Fruit fly (Drosophila melanogaster) whole organism, prepupa: ENCODE measurements around the gene Gas8.

Experiments used
- Blimp-1 ChIP-seq: fragments of 200-800 bp; sonication (Bioruptor generic); optimal IDR thresholded peaks from 3 replicates; lab custom pipeline; 2017; ENCODE audit warnings: missing biosample characterization, missing genetic modification characterization, mild to moderate bottlenecking, moderate library complexity, missing genetic modification reagents
- CG10631 ChIP-seq: fragments of 200-800 bp; sonication (Bioruptor generic); optimal IDR thresholded peaks from 2 replicates; lab custom pipeline; 2016; ENCODE audit warnings: missing biosample characterization, missing genetic modification characterization
- CG10669 ChIP-seq: fragments of 200-800 bp; sonication (Bioruptor generic); optimal IDR thresholded peaks from 3 replicates; lab custom pipeline; 2018; ENCODE audit warnings: missing biosample characterization, mild to moderate bottlenecking, missing genetic modification characterization, moderate library complexity
- CG11294 ChIP-seq: fragments of 200-800 bp; sonication (Bioruptor generic); IDR thresholded peaks from 2 replicates; pipeline ENCODE4 v1.3.6; 2022; ENCODE audit warnings: missing biosample characterization, missing genetic modification characterization
- CG11762 ChIP-seq: fragments of 200-800 bp; sonication (Bioruptor generic); optimal IDR thresholded peaks from 3 replicates; lab custom pipeline; 2016; ENCODE audit warnings: missing biosample characterization, missing genetic modification characterization; ENCODE audit not compliant: insufficient read depth
- CG11902 ChIP-seq: fragments of 200-800 bp; sonication (Bioruptor generic); optimal IDR thresholded peaks from 3 replicates; lab custom pipeline; 2016; ENCODE audit warnings: missing biosample characterization, missing genetic modification characterization
- CG15336 ChIP-seq: fragments of 200-800 bp; sonication (Bioruptor generic); IDR thresholded peaks from 2 replicates; pipeline ENCODE4 v1.3.6; 2022; ENCODE audit warnings: missing biosample characterization, missing genetic modification characterization
- CG1621 ChIP-seq: fragments of 200-800 bp; sonication (Bioruptor generic); optimal IDR thresholded peaks from 3 replicates; lab custom pipeline; 2018; ENCODE audit warnings: missing biosample characterization, mild to moderate bottlenecking, missing genetic modification characterization
- CG16779 ChIP-seq: fragments of 200-800 bp; sonication (Bioruptor generic); optimal IDR thresholded peaks from 3 replicates; lab custom pipeline; 2017; ENCODE audit warnings: missing biosample characterization, mild to moderate bottlenecking, missing genetic modification characterization
- CG31627 ChIP-seq: fragments of 200-800 bp; sonication (Bioruptor generic); optimal IDR thresholded peaks from 3 replicates; lab custom pipeline; 2016; ENCODE audit warnings: missing biosample characterization, missing genetic modification characterization
- CG32006 ChIP-seq: fragments of 200-800 bp; sonication (Bioruptor generic); optimal IDR thresholded peaks from 3 replicates; lab custom pipeline; 2017; ENCODE audit warnings: missing biosample characterization, mild to moderate bottlenecking, missing genetic modification characterization
- CG34406 ChIP-seq: fragments of 200-800 bp; sonication (Bioruptor generic); optimal IDR thresholded peaks from 3 replicates; lab custom pipeline; 2016; ENCODE audit warnings: missing biosample characterization, missing genetic modification characterization
- CG4318 ChIP-seq: fragments of 200-800 bp; sonication (Bioruptor generic); optimal IDR thresholded peaks from 3 replicates; lab custom pipeline; 2017; ENCODE audit warnings: missing biosample characterization, mild to moderate bottlenecking, missing genetic modification characterization
- CG6163 ChIP-seq: fragments of 200-800 bp; sonication (Bioruptor generic); IDR thresholded peaks from 3 replicates; pipeline ENCODE4 v1.3.6; 2022; ENCODE audit warnings: missing biosample characterization, missing genetic modification characterization
- CG6276 ChIP-seq: fragments of 200-800 bp; sonication (Bioruptor generic); optimal IDR thresholded peaks from 2 replicates; lab custom pipeline; 2017; ENCODE audit warnings: missing biosample characterization, mild to moderate bottlenecking, missing genetic modification characterization
- CG6792 ChIP-seq: fragments of 200-800 bp; sonication (Bioruptor generic); optimal IDR thresholded peaks from 3 replicates; lab custom pipeline; 2016; ENCODE audit warnings: missing biosample characterization, missing genetic modification characterization
- CG6808 ChIP-seq: fragments of 200-800 bp; sonication (Bioruptor generic); optimal IDR thresholded peaks from 3 replicates; lab custom pipeline; 2017; ENCODE audit warnings: missing biosample characterization, missing genetic modification characterization, mild to moderate bottlenecking, moderate library complexity, missing genetic modification reagents
- CG6854 ChIP-seq: fragments of 200-800 bp; sonication (Bioruptor generic); optimal IDR thresholded peaks from 2 replicates; lab custom pipeline; 2017; ENCODE audit warnings: missing biosample characterization, mild to moderate bottlenecking, missing genetic modification characterization
- CG7368 ChIP-seq: fragments of 200-800 bp; sonication (Bioruptor generic); optimal IDR thresholded peaks from 3 replicates; lab custom pipeline; 2016; ENCODE audit warnings: missing biosample characterization, missing genetic modification characterization
- CG8119 ChIP-seq: fragments of 200-800 bp; sonication (Bioruptor generic); IDR thresholded peaks from 3 replicates; pipeline ENCODE4 v1.3.6; 2022; ENCODE audit warnings: missing biosample characterization, missing genetic modification characterization
- CG8632 ChIP-seq: fragments of 200-800 bp; sonication (Bioruptor generic); optimal IDR thresholded peaks from 3 replicates; lab custom pipeline; 2016; ENCODE audit warnings: missing biosample characterization, missing genetic modification characterization
- CG9139 ChIP-seq: fragments of 200-800 bp; sonication (Bioruptor generic); optimal IDR thresholded peaks from 3 replicates; lab custom pipeline; 2017; ENCODE audit warnings: missing biosample characterization, mild to moderate bottlenecking, missing genetic modification characterization
- Eip75B ChIP-seq: fragments of 200-800 bp; sonication (Bioruptor generic); optimal IDR thresholded peaks from 3 replicates; lab custom pipeline; 2016; ENCODE audit warnings: missing biosample characterization, missing genetic modification characterization
- Eip78C ChIP-seq: fragments of 200-800 bp; sonication (Bioruptor generic); peaks from one replicate; lab custom pipeline; 2016; ENCODE audit warnings: missing biosample characterization, missing genetic modification characterization
- Ets21C ChIP-seq: fragments of 200-800 bp; sonication (Bioruptor generic); optimal IDR thresholded peaks from 3 replicates; lab custom pipeline; 2016; ENCODE audit warnings: missing biosample characterization, missing genetic modification characterization
- Ets96B ChIP-seq: fragments of 200-800 bp; optimal IDR thresholded peaks from 2 replicates; lab custom pipeline; 2019; ENCODE audit warnings: missing biosample characterization, mild to moderate bottlenecking, missing genetic modification characterization, moderate library complexity
- Hr39 ChIP-seq: fragments of 200-800 bp; sonication (Bioruptor generic); optimal IDR thresholded peaks from 2 replicates; lab custom pipeline; 2016; ENCODE audit warnings: missing biosample characterization, missing genetic modification characterization
- Hr4 ChIP-seq: fragments of 200-800 bp; sonication (Bioruptor generic); optimal IDR thresholded peaks from 3 replicates; lab custom pipeline; 2016; ENCODE audit warnings: missing biosample characterization, missing genetic modification characterization
- OdsH ChIP-seq: fragments of 200-800 bp; sonication (Bioruptor generic); optimal IDR thresholded peaks from 3 replicates; lab custom pipeline; 2016; ENCODE audit warnings: missing biosample characterization, missing genetic modification characterization
- Smox ChIP-seq: fragments of 200-800 bp; sonication (Bioruptor generic); optimal IDR thresholded peaks from 3 replicates; lab custom pipeline; 2016; ENCODE audit warnings: missing biosample characterization, missing genetic modification characterization
- Sox102F ChIP-seq: fragments of 200-800 bp; sonication (Bioruptor generic); optimal IDR thresholded peaks from 2 replicates; lab custom pipeline; 2016; ENCODE audit warnings: missing biosample characterization, mild to moderate bottlenecking, missing genetic modification characterization
- Sox14 ChIP-seq: fragments of 200-800 bp; sonication (Bioruptor generic); optimal IDR thresholded peaks from 3 replicates; lab custom pipeline; 2016; ENCODE audit warnings: missing biosample characterization, missing genetic modification characterization
- cyc ChIP-seq: fragments of 200-800 bp; sonication (Bioruptor generic); optimal IDR thresholded peaks from 3 replicates; lab custom pipeline; 2016; ENCODE audit warnings: missing biosample characterization, missing genetic modification characterization
- dac ChIP-seq: fragments of 200-800 bp; sonication (Bioruptor generic); optimal IDR thresholded peaks from 2 replicates; lab custom pipeline; 2017; ENCODE audit warnings: missing biosample characterization, mild to moderate bottlenecking, missing genetic modification characterization
- eg ChIP-seq: fragments of 200-800 bp; sonication (Bioruptor generic); IDR thresholded peaks from 3 replicates; pipeline ENCODE4 v1.3.6; 2022; ENCODE audit warnings: missing biosample characterization, missing genetic modification characterization
- esn ChIP-seq: fragments of 200-800 bp; sonication (Bioruptor generic); optimal IDR thresholded peaks from 2 replicates; lab custom pipeline; 2016; ENCODE audit warnings: missing biosample characterization, mild to moderate bottlenecking, missing genetic modification characterization, moderate library complexity
- fd59A ChIP-seq: fragments of 200-800 bp; sonication (Bioruptor generic); optimal IDR thresholded peaks from 2 replicates; lab custom pipeline; 2017; ENCODE audit warnings: missing biosample characterization, mild to moderate bottlenecking, missing genetic modification characterization, missing genetic modification reagents
- fd85E ChIP-seq: fragments of 200-800 bp; sonication (Bioruptor generic); optimal IDR thresholded peaks from 3 replicates; lab custom pipeline; 2016; ENCODE audit warnings: missing biosample characterization, missing genetic modification characterization
- fkh ChIP-seq: fragments of 200-800 bp; sonication (Bioruptor generic); optimal IDR thresholded peaks from 3 replicates; lab custom pipeline; 2017; ENCODE audit warnings: missing biosample characterization, mild to moderate bottlenecking, missing genetic modification characterization, moderate library complexity
- net ChIP-seq: fragments of 200-800 bp; sonication (Bioruptor generic); optimal IDR thresholded peaks from 3 replicates; lab custom pipeline; 2016; ENCODE audit warnings: missing biosample characterization, missing genetic modification characterization
- salr ChIP-seq, 2 experiments: fragments of 200-800 bp; sonication (Bioruptor generic); optimal IDR thresholded peaks; 3 replicates each; lab custom pipeline; 2016 to 2018; ENCODE audit warnings: missing biosample characterization in 2 of 2, missing genetic modification characterization in 2 of 2, mild to moderate bottlenecking in 1 of 2
- spab ChIP-seq: fragments of 200-800 bp; sonication (Bioruptor generic); optimal IDR thresholded peaks from 2 replicates; lab custom pipeline; 2017; ENCODE audit warnings: missing biosample characterization, mild to moderate bottlenecking, missing genetic modification characterization, missing genetic modification reagents
- svp ChIP-seq: fragments of 200-800 bp; sonication (Bioruptor generic); peaks from one replicate; lab custom pipeline; 2016; ENCODE audit warnings: missing biosample characterization, missing genetic modification characterization
- vri ChIP-seq: fragments of 200-800 bp; sonication (Bioruptor generic); optimal IDR thresholded peaks from 3 replicates; lab custom pipeline; 2016; ENCODE audit warnings: missing biosample characterization, mild to moderate bottlenecking, missing genetic modification characterization

Gas8 gene

dm6 chrX:3447718-3448523 is 56.7 kb downstream of the Gas8 start (continued):
- peak; percentile 20 for TF ChIP-seq Smox (GFP tag; lab: Kevin White, UChicago)
- peak; percentile 15 for TF ChIP-seq CG8632 (GFP tag; lab: Kevin White, UChicago)
- no peak for TF ChIP-seq CG4318
- TF ChIP-seq cyc (GFP tag; lab: Kevin White, UChicago), result peak; percentile 33
- peak; percentile 24 for TF ChIP-seq dac
- peak; percentile 25 for TF ChIP-seq OdsH (GFP tag; lab: Kevin White, UChicago)
- TF ChIP-seq CG1621 (tag; lab: Kevin White, UChicago), result no peak
- peak; percentile 39 for TF ChIP-seq CG6276
- no peak for TF ChIP-seq Eip75B (GFP tag; lab: Kevin White, UChicago)
- TF ChIP-seq CG11902 (GFP tag; lab: Kevin White, UChicago), result peak; percentile 22
- peak; percentile 40 for TF ChIP-seq Hr4 (GFP tag; lab: Kevin White, UChicago)
- no peak for TF ChIP-seq CG6854 (GFP tag; lab: Kevin White, UChicago)
- peak; percentile 54; the same call in 1 of the 3 replicates for TF ChIP-seq CG6163
- TF ChIP-seq Ets21C (GFP tag; lab: Kevin White, UChicago), result no peak
- no peak for TF ChIP-seq CG16779
- peak; percentile 34 for TF ChIP-seq Sox14 (GFP tag; lab: Kevin White, UChicago)
- TF ChIP-seq svp, result peak; percentile 61
- no peak for TF ChIP-seq spab
- TF ChIP-seq Eip78C (GFP tag; lab: Kevin White, UChicago), result peak; percentile 66
- peak; percentile 23 for TF ChIP-seq Hr39 (GFP tag; lab: Kevin White, UChicago)
- peak; percentile 21 for TF ChIP-seq CG6792 (GFP tag; lab: Kevin White, UChicago)
- peak; percentile 58 for TF ChIP-seq CG11294 (GFP tag; lab: Robert Waterston, UW)
- peak; percentile 34 for TF ChIP-seq CG31627 (GFP tag; lab: Kevin White, UChicago)
- peak; percentile 63 for TF ChIP-seq CG32006 (GFP tag; lab: Kevin White, UChicago)
- TF ChIP-seq CG9139, result no peak
- peak; percentile 12 for TF ChIP-seq CG10669 (GFP tag; lab: Kevin White, UChicago)
- TF ChIP-seq Sox102F (GFP tag; lab: Kevin White, UChicago), result no peak
- TF ChIP-seq CG34406, result peak; percentile 27
- peak; percentile 17 for TF ChIP-seq Ets96B (tag; lab: Kevin White, UChicago)
- TF ChIP-seq net, result peak; percentile 28
- TF ChIP-seq CG7368 (GFP tag; lab: Kevin White, UChicago), result peak; percentile 30
- peak; percentile 10 for TF ChIP-seq CG11762
- TF ChIP-seq CG10631 (GFP tag; lab: Kevin White, UChicago), result peak; percentile 8
- no peak for TF ChIP-seq CG6808
- no peak for TF ChIP-seq fkh (GFP tag; lab: Kevin White, UChicago)
- peak; percentile 49 for TF ChIP-seq CG8119 (GFP tag; lab: Robert Waterston, UW)
- no peak for TF ChIP-seq fd85E (GFP tag; lab: Kevin White, UChicago)
- TF ChIP-seq esn (GFP tag; lab: Kevin White, UChicago), result peak; percentile 36

dm6 chrX:3446650-3447049 is 58.0 kb downstream of the Gas8 start:
- TF ChIP-seq CG15336 (GFP tag; lab: Robert Waterston, UW), result peak; percentile 32; the same call in 1 of the 2 replicates
- TF ChIP-seq CG11294 (GFP tag; lab: Robert Waterston, UW), result no peak
- TF ChIP-seq eg, result 0 out of 3 replicates have a peak, but pooled peaks have one; percentile 20
- TF ChIP-seq CG8632 (GFP tag; lab: Kevin White, UChicago), result no peak
- peak; percentile 57; the same call in 2 of the 3 replicates for TF ChIP-seq CG6163
- peak; percentile 18 for TF ChIP-seq Eip78C (GFP tag; lab: Kevin White, UChicago)
- TF ChIP-seq salr (GFP tag; optimal IDR thresholded peaks at IDR 0.05; lab: Kevin White, UChicago), result peak in 1 of 2 experiments; percentile 2
- peak; percentile 34; the same call in 1 of the 3 replicates for TF ChIP-seq CG8119 (GFP tag; lab: Robert Waterston, UW)
- no peak for TF ChIP-seq fd59A (GFP tag; lab: Kevin White, UChicago)
- TF ChIP-seq vri, result peak; percentile 32
- TF ChIP-seq Blimp-1 (GFP tag; lab: Kevin White, UChicago), result no peak
- TF ChIP-seq, all 60 proteins: peak for 7
